Worm (Caenorhabditis elegans): ENCODE measurements around the gene T04A11.1.

T04A11.1 gene

DNA sequence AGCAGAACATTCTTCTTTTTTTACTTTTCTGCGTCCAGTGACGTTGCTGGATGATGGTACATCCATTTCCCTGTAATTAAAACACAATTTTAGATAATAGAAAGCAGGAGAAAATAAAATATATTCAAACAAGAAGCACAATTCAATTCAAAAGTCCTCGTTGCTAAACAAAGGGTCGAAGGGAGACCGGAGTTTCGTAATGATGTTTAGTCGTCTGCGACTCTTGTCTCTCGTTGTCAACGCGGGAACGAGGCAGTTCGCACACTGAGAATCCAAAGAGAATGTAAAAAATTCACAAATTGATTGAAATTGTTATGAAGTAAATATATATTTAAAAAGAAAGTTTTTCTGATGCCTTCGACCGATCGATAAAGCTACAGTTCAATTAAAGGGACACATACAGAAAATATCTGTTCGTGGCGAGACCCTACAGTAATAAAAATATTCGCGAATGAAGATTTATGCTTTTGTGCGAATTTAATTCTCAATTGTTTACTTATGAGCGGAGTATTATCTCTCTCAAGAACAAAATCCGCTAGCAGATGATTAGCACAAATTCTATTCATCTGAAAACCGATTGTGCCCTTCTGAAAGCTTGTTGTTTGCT is 25.5 kb downstream of the T04A11.1 start, which contains the start of gene dpy-26:
Gene dpy-26 (minus strand): TSS at position 111 of the 607 bp plus-strand sequence.
- no peak for TF ChIP-seq nhr-21 (tag; optimal IDR thresholded peaks at IDR 0.05)
- TF ChIP-seq zag-1 (tag; optimal IDR thresholded peaks at IDR 0.05) = no peak
- peak; percentile 86 for TF ChIP-seq nhr-129 (tag; optimal IDR thresholded peaks at IDR 0.05)
- no peak for TF ChIP-seq ama-1 (optimal IDR thresholded peaks at IDR 0.05)
- TF ChIP-seq peb-1 (tag; optimal IDR thresholded peaks at IDR 0.05) = no peak
- peak; percentile 39 for TF ChIP-seq gmeb-1 (tag; optimal IDR thresholded peaks at IDR 0.05)
- TF ChIP-seq nhr-77 (tag; optimal IDR thresholded peaks at IDR 0.05) = no peak
- no peak for TF ChIP-seq mab-5 (tag; optimal IDR thresholded peaks at IDR 0.05)
- TF ChIP-seq elt-3 (tag; optimal IDR thresholded peaks at IDR 0.05) = no peak
- TF ChIP-seq ceh-82 (tag; optimal IDR thresholded peaks at IDR 0.05) = no peak
- TF ChIP-seq R02D3.7 (tag; optimal IDR thresholded peaks at IDR 0.05) = no peak
- peak in 1 of 2 experiments; percentile 1 for TF ChIP-seq lsy-2 (tag; optimal IDR thresholded peaks at IDR 0.05)
- no peak for TF ChIP-seq nhr-11 (tag; optimal IDR thresholded peaks at IDR 0.05)
- no peak for TF ChIP-seq sma-3 (GFP tag; optimal IDR thresholded peaks at IDR 0.05)
- TF ChIP-seq egl-27 (tag; optimal IDR thresholded peaks at IDR 0.05) = no peak
- no peak for TF ChIP-seq nhr-25 (tag; optimal IDR thresholded peaks at IDR 0.05)
- TF ChIP-seq crh-2 (tag; optimal IDR thresholded peaks at IDR 0.05) = peak; percentile 25

DNA sequence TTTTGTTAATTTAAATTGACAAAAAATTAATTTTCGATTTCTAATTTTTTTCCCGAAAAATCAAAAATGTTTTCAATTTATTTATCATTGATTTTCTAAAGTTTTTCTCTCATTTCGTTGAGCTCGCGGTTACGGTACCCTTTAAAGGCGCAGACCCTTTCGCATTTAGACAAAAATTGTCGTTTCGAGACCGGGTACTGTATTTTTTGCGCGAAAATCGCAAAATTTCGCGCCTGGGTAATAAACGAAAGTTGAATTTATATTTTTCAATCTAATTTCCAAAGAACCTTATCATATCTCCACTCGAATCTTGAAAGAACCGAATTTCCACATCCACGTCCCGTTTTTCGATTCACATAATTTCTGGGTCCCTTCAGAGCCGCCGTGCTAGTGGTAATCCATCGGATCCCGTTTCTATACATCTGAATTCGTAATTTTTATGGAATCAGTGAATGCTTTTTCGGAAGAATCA is 31.3 kb downstream of the T04A11.1 start, which contains the start of gene C25G4.3:
Gene C25G4.3 (minus strand): TSS at position 422 of the 472 bp plus-strand sequence.
- TF ChIP-seq fos-1 (tag; optimal IDR thresholded peaks at IDR 0.05) (no peak), R02D3.7 (tag; optimal IDR thresholded peaks at IDR 0.05) (no peak), unc-62 (GFP tag; optimal IDR thresholded peaks at IDR 0.05) (no peak), elt-1 (tag; optimal IDR thresholded peaks at IDR 0.05) (no peak), nhr-129 (tag; optimal IDR thresholded peaks at IDR 0.05) (no peak), ztf-11 (tag; optimal IDR thresholded peaks at IDR 0.05) (no peak), aly-2 (tag; optimal IDR thresholded peaks at IDR 0.05) (no peak), dmd-4 (tag; optimal IDR thresholded peaks at IDR 0.05) (no peak), C34F6.9 (tag; optimal IDR thresholded peaks at IDR 0.05) (no peak), mbf-1 (tag; optimal IDR thresholded peaks at IDR 0.05) (no peak), snpc-4 (tag; optimal IDR thresholded peaks at IDR 0.05) (no peak), nhr-77 (tag; optimal IDR thresholded peaks at IDR 0.05) (no peak), crh-2 (tag; optimal IDR thresholded peaks at IDR 0.05) (no peak), ztf-1 (GFP tag; conservative IDR thresholded peaks at IDR 0.05) (no peak), mab-5 (tag; optimal IDR thresholded peaks at IDR 0.05) (no peak), sem-4 (tag; optimal IDR thresholded peaks at IDR 0.05) (no peak), lin-11 (tag; optimal IDR thresholded peaks at IDR 0.05) (no peak)

DNA sequence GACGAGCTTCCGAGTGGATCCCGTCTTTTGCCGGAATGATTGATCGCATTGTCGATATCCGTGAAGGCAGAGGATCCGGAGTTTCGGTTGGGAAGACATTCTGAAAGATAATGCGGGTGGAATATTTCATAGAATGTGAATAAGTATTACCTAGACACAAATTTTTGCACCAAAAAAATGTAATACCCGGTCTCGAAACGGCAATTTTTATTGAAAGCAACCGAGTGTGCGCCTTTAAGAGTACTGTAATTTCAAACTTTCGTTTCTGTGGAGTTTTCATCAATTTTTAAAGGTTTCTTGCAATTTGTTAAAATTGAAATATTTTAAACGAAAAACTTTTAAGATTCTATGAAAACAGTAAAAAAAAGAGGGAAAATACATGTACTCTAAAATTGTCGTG is 32.9 kb downstream of the T04A11.1 start, which contains the start of gene C25G4.2:
Gene C25G4.2 (minus strand): TSS at position 100 of the 400 bp plus-strand sequence.
- no peak for TF ChIP-seq ZK546.5 (tag; optimal IDR thresholded peaks at IDR 0.05)
- no peak for TF ChIP-seq nhr-21 (tag; optimal IDR thresholded peaks at IDR 0.05)
- no peak for TF ChIP-seq gmeb-1 (tag; optimal IDR thresholded peaks at IDR 0.05)
- no peak for TF ChIP-seq elt-3 (tag; optimal IDR thresholded peaks at IDR 0.05)
- TF ChIP-seq nhr-11 (tag; optimal IDR thresholded peaks at IDR 0.05) = no peak
- no peak for TF ChIP-seq skn-1 (tag; optimal IDR thresholded peaks at IDR 0.05)
- no peak for TF ChIP-seq aly-2 (tag; optimal IDR thresholded peaks at IDR 0.05)
- no peak for TF ChIP-seq sma-9 (GFP tag; optimal IDR thresholded peaks at IDR 0.05)
- TF ChIP-seq sma-9 (tag; optimal IDR thresholded peaks at IDR 0.05) = no peak
- no peak for TF ChIP-seq sem-4 (tag; optimal IDR thresholded peaks at IDR 0.05)
- TF ChIP-seq Y55F3AM.14 (GFP tag; optimal IDR thresholded peaks at IDR 0.05) = no peak
- no peak for TF ChIP-seq ztf-4 (tag; optimal IDR thresholded peaks at IDR 0.05)
- TF ChIP-seq nhr-77 (tag; optimal IDR thresholded peaks at IDR 0.05) = no peak
- no peak for TF ChIP-seq blmp-1 (tag; optimal IDR thresholded peaks at IDR 0.05; ENCODE audit: insufficient read depth)
- TF ChIP-seq R02D3.7 (tag; optimal IDR thresholded peaks at IDR 0.05) = no peak
- TF ChIP-seq lsy-2 (tag; optimal IDR thresholded peaks at IDR 0.05) = no peak

DNA sequence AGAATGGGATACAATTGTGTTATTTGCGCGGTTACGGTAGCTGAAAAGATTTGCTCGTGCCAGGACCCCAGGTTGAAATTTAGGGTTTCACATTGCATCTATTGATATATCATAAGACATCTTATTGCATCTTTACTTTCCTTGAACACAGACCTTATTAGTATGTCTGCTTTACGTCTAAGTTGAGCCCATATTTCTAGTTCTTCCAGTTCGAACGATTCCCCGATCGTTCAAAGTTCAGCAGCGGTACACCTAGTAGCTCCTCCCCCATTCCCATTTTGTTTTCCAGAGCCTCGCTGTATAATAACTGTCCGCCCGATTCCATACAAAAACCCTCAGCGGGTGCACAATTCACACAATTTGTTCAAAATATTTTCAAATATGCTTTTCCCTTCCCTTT is 35.1 kb downstream of the T04A11.1 start, which contains the start of gene C25G4.17:
Gene C25G4.17 (plus strand): TSS at position 301 of the 400 bp plus-strand sequence.
- no peak for TF ChIP-seq Y55F3AM.14 (GFP tag; optimal IDR thresholded peaks at IDR 0.05)
- no peak for TF ChIP-seq ztf-4 (tag; optimal IDR thresholded peaks at IDR 0.05)
- TF ChIP-seq egl-27 (tag; optimal IDR thresholded peaks at IDR 0.05) = no peak
- TF ChIP-seq sem-4 (tag; optimal IDR thresholded peaks at IDR 0.05) = no peak
- TF ChIP-seq unc-55 (GFP tag; optimal IDR thresholded peaks at IDR 0.05) = no peak
- TF ChIP-seq ZK546.5 (tag; optimal IDR thresholded peaks at IDR 0.05) = no peak
- no peak for TF ChIP-seq ceh-82 (tag; optimal IDR thresholded peaks at IDR 0.05)
- TF ChIP-seq peb-1 (tag; optimal IDR thresholded peaks at IDR 0.05) = no peak

All from whole organism, L2 larva.